Worm (Caenorhabditis elegans) whole organism, L3 larva: ENCODE measurements around the gene svh-1.

Experiments
- R02D3.7 ChIP-seq: fragments of 150-350 bp; optimal IDR thresholded peaks from 2 replicates; lab custom pipeline; 2014; ENCODE audit warnings: missing biosample characterization, missing genetic modification characterization
- aly-2 ChIP-seq: fragments of 150-350 bp; optimal IDR thresholded peaks from 2 replicates; lab custom pipeline; 2014; ENCODE audit warnings: missing biosample characterization, missing genetic modification characterization
- ceh-16 ChIP-seq: sonication (generic microtip); optimal IDR thresholded peaks from 2 replicates; lab custom pipeline; 2017; ENCODE audit warnings: missing biosample characterization, missing genetic modification characterization
- ceh-28 ChIP-seq: fragments of 150-350 bp; optimal IDR thresholded peaks from 2 replicates; lab custom pipeline; 2014; ENCODE audit warnings: missing biosample characterization, missing genetic modification reagents, missing genetic modification characterization
- daf-12 ChIP-seq: fragments of 150-350 bp; optimal IDR thresholded peaks from 2 replicates; lab custom pipeline; 2014; ENCODE audit warnings: missing biosample characterization, missing genetic modification reagents, missing genetic modification characterization
- egl-5 ChIP-seq: fragments of 150-350 bp; optimal IDR thresholded peaks from 2 replicates; lab custom pipeline; 2017; ENCODE audit warnings: missing biosample characterization, missing genetic modification reagents, missing genetic modification characterization, inconsistent platforms
- elt-1 ChIP-seq: fragments of 150-350 bp; optimal IDR thresholded peaks from 2 replicates; lab custom pipeline; 2014; ENCODE audit warnings: missing biosample characterization, missing genetic modification characterization
- elt-2 ChIP-seq: sonication (generic microtip); optimal IDR thresholded peaks from 2 replicates; lab custom pipeline; 2016; ENCODE audit warnings: missing genetic modification reagents, mild to moderate bottlenecking, missing genetic modification characterization, missing compliant biosample characterization
- eor-1 ChIP-seq, 2 experiments: fragments of 150-350 bp; optimal IDR thresholded peaks; 2 replicates each; lab custom pipeline; 2014 to 2018; ENCODE audit warnings: missing biosample characterization in 2 of 2, missing genetic modification characterization in 2 of 2
- fkh-10 ChIP-seq: sonication (generic microtip); optimal IDR thresholded peaks from 2 replicates; lab custom pipeline; 2017; ENCODE audit warnings: missing biosample characterization, missing genetic modification reagents, missing genetic modification characterization
- fos-1 ChIP-seq: fragments of 150-350 bp; optimal IDR thresholded peaks from 2 replicates; lab custom pipeline; 2014; ENCODE audit warnings: missing biosample characterization, missing genetic modification characterization
- hmg-11 ChIP-seq: sonication (generic microtip); optimal IDR thresholded peaks from 2 replicates; lab custom pipeline; 2016; ENCODE audit warnings: missing genetic modification characterization, missing compliant biosample characterization
- jun-1 ChIP-seq: fragments of 150-350 bp; optimal IDR thresholded peaks from 2 replicates; lab custom pipeline; 2014; ENCODE audit warnings: missing biosample characterization, missing genetic modification reagents, missing genetic modification characterization
- lin-39 ChIP-seq: fragments of 150-350 bp; optimal IDR thresholded peaks from 2 replicates; lab custom pipeline; 2018; ENCODE audit warnings: missing biosample characterization, missing genetic modification reagents, missing genetic modification characterization
- lsy-12 ChIP-seq: sonication (generic microtip); optimal IDR thresholded peaks from 2 replicates; lab custom pipeline; 2016; ENCODE audit warnings: mild to moderate bottlenecking, missing genetic modification characterization, missing compliant biosample characterization
- mdl-1 ChIP-seq: fragments of 150-350 bp; optimal IDR thresholded peaks from 2 replicates; lab custom pipeline; 2014; ENCODE audit warnings: missing biosample characterization, missing genetic modification characterization
- mml-1 ChIP-seq: fragments of 150-350 bp; sonication (generic microtip); optimal IDR thresholded peaks from 3 replicates; lab custom pipeline; 2014; ENCODE audit warnings: missing biosample characterization, missing genetic modification characterization
- nfya-1 ChIP-seq: sonication (generic microtip); optimal IDR thresholded peaks from 2 replicates; lab custom pipeline; 2017; ENCODE audit warnings: missing genetic modification characterization, mild to moderate bottlenecking, missing compliant biosample characterization, antibody characterized with exemption, moderate library complexity; ENCODE audit not compliant: insufficient read depth
- nhr-11 ChIP-seq: fragments of 150-350 bp; optimal IDR thresholded peaks from 2 replicates; lab custom pipeline; 2014; ENCODE audit warnings: missing biosample characterization, missing genetic modification characterization
- nhr-23 ChIP-seq: fragments of 150-350 bp; optimal IDR thresholded peaks from 2 replicates; lab custom pipeline; 2014; ENCODE audit warnings: missing biosample characterization, missing genetic modification reagents, missing genetic modification characterization
- nhr-237 ChIP-seq: fragments of 150-350 bp; optimal IDR thresholded peaks from 2 replicates; lab custom pipeline; 2014; ENCODE audit warnings: missing biosample characterization, missing genetic modification characterization
- nhr-25 ChIP-seq: sonication (generic microtip); optimal IDR thresholded peaks from 2 replicates; lab custom pipeline; 2017; ENCODE audit warnings: missing biosample characterization, missing genetic modification characterization
- nhr-28 ChIP-seq: fragments of 150-350 bp; optimal IDR thresholded peaks from 2 replicates; lab custom pipeline; 2014; ENCODE audit warnings: missing biosample characterization, missing genetic modification characterization
- nhr-43 ChIP-seq: sonication (generic microtip); optimal IDR thresholded peaks from 2 replicates; lab custom pipeline; 2016; ENCODE audit warnings: mild to moderate bottlenecking, missing genetic modification characterization, missing compliant biosample characterization; ENCODE audit not compliant: poor library complexity, severe bottlenecking
- nhr-67 ChIP-seq: fragments of 150-350 bp; optimal IDR thresholded peaks from 2 replicates; lab custom pipeline; 2014; ENCODE audit warnings: missing biosample characterization, missing genetic modification characterization
- nhr-76 ChIP-seq: fragments of 150-350 bp; sonication (generic microtip); optimal IDR thresholded peaks from 5 replicates; lab custom pipeline; 2014; ENCODE audit warnings: missing biosample characterization, missing genetic modification characterization
- pha-4 ChIP-seq: fragments of 150-350 bp; optimal IDR thresholded peaks from 2 replicates; lab custom pipeline; 2014; ENCODE audit warnings: missing biosample characterization, missing genetic modification reagents, missing genetic modification characterization
- pqm-1 ChIP-seq: fragments of 150-350 bp; optimal IDR thresholded peaks from 2 replicates; lab custom pipeline; 2017; ENCODE audit warnings: missing biosample characterization, missing genetic modification characterization, inconsistent platforms
- sea-2 ChIP-seq: fragments of 150-350 bp; sonication (generic microtip); optimal IDR thresholded peaks from 4 replicates; lab custom pipeline; 2014; ENCODE audit warnings: missing biosample characterization, missing genetic modification reagents, missing genetic modification characterization
- skn-1 ChIP-seq: fragments of 150-350 bp; optimal IDR thresholded peaks from 2 replicates; lab custom pipeline; 2014; ENCODE audit warnings: missing biosample characterization, missing genetic modification characterization
- snpc-4 ChIP-seq: fragments of 150-350 bp; optimal IDR thresholded peaks from 2 replicates; lab custom pipeline; 2014; ENCODE audit warnings: missing biosample characterization, missing genetic modification characterization
- tbx-2 ChIP-seq: sonication (generic microtip); optimal IDR thresholded peaks from 2 replicates; lab custom pipeline; 2016; ENCODE audit warnings: mild to moderate bottlenecking, missing genetic modification characterization, missing compliant biosample characterization
- unc-39 ChIP-seq: sonication (generic microtip); optimal IDR thresholded peaks from 4 replicates; lab custom pipeline; 2017; ENCODE audit warnings: missing biosample characterization, missing genetic modification characterization
- ztf-11 ChIP-seq: fragments of 150-350 bp; optimal IDR thresholded peaks from 2 replicates; lab custom pipeline; 2014; ENCODE audit warnings: missing biosample characterization, missing genetic modification characterization

The svh-1 gene

ce11 chrIV:8174792-8175191 is 31.6 kb upstream of the svh-1 start:
- no peak for TF ChIP-seq ceh-28
- TF ChIP-seq pqm-1 (tag; lab: Kevin White, UChicago), result peak; percentile 41
- TF ChIP-seq elt-2 (tag; lab: Kevin White, UChicago), result peak; percentile 80
- no peak for TF ChIP-seq ztf-11 (tag; lab: Kevin White, UChicago)

ce11 chrIV:8175686-8176532 is 30.5 kb upstream of the svh-1 start, which contains the start of gene pct-1:
pct-1 (plus strand) TSS chrIV:8176482.
- TF ChIP-seq elt-1 (tag; lab: Kevin White, UChicago), result peak; percentile 82
- TF ChIP-seq ztf-11 (tag; lab: Kevin White, UChicago), result no peak
- TF ChIP-seq nhr-11, result no peak
- TF ChIP-seq nhr-67 (tag; lab: Kevin White, UChicago), result no peak
- TF ChIP-seq fos-1 (tag; lab: Kevin White, UChicago), result no peak
- no peak for TF ChIP-seq nhr-76 (tag; lab: Kevin White, UChicago)
- TF ChIP-seq mdl-1 (tag; lab: Kevin White, UChicago), result no peak
- no peak for TF ChIP-seq mml-1

ce11 chrIV:8181404-8181803 is 25.0 kb upstream of the svh-1 start:
- TF ChIP-seq sea-2, result no peak
- TF ChIP-seq fkh-10 (GFP tag; lab: Kevin White, UChicago), result peak; percentile 80
- TF ChIP-seq nfya-1 (tag; lab: Kevin White, UChicago), result peak; percentile 27
- TF ChIP-seq nhr-28 (tag; lab: Kevin White, UChicago), result no peak
- TF ChIP-seq ztf-11 (tag; lab: Kevin White, UChicago), result no peak
- TF ChIP-seq, all 47 proteins: peak for 2

- TF ChIP-seq lin-39 (tag; lab: Kevin White, UChicago) (peak; percentile 26), aly-2 (tag; lab: Kevin White, UChicago) (no peak), lsy-12 (peak; percentile 15)
These were observed 23.8 kb upstream of the svh-1 start for ce11 chrIV:8182566-8182965.

- TF ChIP-seq R02D3.7 (tag; lab: Kevin White, UChicago), result no peak
- peak; percentile 17 for TF ChIP-seq snpc-4 (tag; lab: Kevin White, UChicago)
- TF ChIP-seq elt-1 (tag; lab: Kevin White, UChicago), result no peak
- peak; percentile 28 for TF ChIP-seq nhr-11
- peak; percentile 85 for TF ChIP-seq nfya-1 (tag; lab: Kevin White, UChicago)
- TF ChIP-seq hmg-11 (tag; lab: Kevin White, UChicago), result peak; percentile 90
- TF ChIP-seq nhr-43 (tag; lab: Kevin White, UChicago), result no peak
- TF ChIP-seq nhr-23 (tag; lab: Kevin White, UChicago), result no peak
- no peak for TF ChIP-seq jun-1 (tag; lab: Kevin White, UChicago)
- TF ChIP-seq lin-39 (tag; lab: Kevin White, UChicago), result peak; percentile 48
- no peak for TF ChIP-seq daf-12 (tag; lab: Kevin White, UChicago)
- TF ChIP-seq mdl-1 (tag; lab: Kevin White, UChicago), result no peak
- TF ChIP-seq tbx-2 (tag; lab: Kevin White, UChicago), result peak; percentile 20
- peak; percentile 68 for TF ChIP-seq fkh-10 (GFP tag; lab: Kevin White, UChicago)
- TF ChIP-seq, all 47 proteins: peak for 7
These were observed 23.1 kb upstream of the svh-1 start for ce11 chrIV:8183313-8183712.

- TF ChIP-seq unc-39 (tag; lab: Kevin White, UChicago), result no peak
- TF ChIP-seq nhr-43 (tag; lab: Kevin White, UChicago), result no peak
- no peak for TF ChIP-seq nhr-67 (tag; lab: Kevin White, UChicago)
- no peak for TF ChIP-seq egl-5 (tag; lab: Kevin White, UChicago)
- TF ChIP-seq pha-4 (tag; lab: Kevin White, UChicago), result no peak
- TF ChIP-seq snpc-4 (tag; lab: Kevin White, UChicago), result no peak
- no peak for TF ChIP-seq pqm-1 (tag; lab: Kevin White, UChicago)
- no peak for TF ChIP-seq aly-2 (tag; lab: Kevin White, UChicago)
- TF ChIP-seq lin-39 (tag; lab: Kevin White, UChicago), result no peak
- TF ChIP-seq nhr-25 (tag; lab: Kevin White, UChicago), result no peak
- no peak for TF ChIP-seq sea-2
- no peak for TF ChIP-seq nfya-1 (tag; lab: Kevin White, UChicago)
- TF ChIP-seq nhr-237, result no peak
- TF ChIP-seq ceh-16 (tag; lab: Kevin White, UChicago), result no peak
- TF ChIP-seq skn-1, result no peak
- no peak for TF ChIP-seq eor-1 (tag; optimal IDR thresholded peaks at IDR 0.05; lab: Kevin White, UChicago)
These were observed 17.8 kb upstream of the svh-1 start for ce11 chrIV:8188421-8189112.
